Fruit fly (Drosophila melanogaster): ENCODE measurements around the gene Sap-r.
A peak's percentile ranks its signal among the peaks of the same experiment; 100 is the strongest.

Sap-r gene

DNA sequence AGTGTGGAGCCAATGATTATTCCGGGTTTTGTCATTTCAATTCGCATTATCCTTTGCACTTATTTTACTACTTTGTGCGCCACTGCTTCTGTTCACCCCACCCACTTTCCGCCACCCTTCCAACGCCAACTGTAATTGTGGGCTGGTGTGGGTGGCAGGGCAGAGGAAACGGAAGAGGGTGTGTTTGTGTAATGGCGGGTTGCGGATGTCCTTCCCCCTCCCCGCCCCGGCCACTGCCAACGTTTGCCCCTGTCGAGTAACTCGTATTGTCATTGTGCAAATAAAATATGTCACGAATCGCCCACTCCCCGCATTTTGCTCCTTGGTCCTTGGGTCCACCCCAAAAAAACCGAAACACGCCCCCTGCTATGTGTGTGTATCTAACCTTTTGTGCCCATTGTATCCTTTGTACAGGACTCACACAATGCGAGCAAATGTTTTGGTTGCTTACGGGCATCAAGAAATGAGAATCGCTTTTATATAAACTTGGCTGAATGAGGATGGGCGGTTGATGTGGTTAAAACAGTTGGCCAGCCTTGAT, 45.1 kb upstream of the Sap-r start (continued):
- no peak for TF ChIP-seq CG14014 (GFP tag; IDR thresholded peaks at IDR 0.05)
- no peak for TF ChIP-seq CG10321 (GFP tag; IDR thresholded peaks at IDR 0.05)
- no peak for TF ChIP-seq CG2202 (tag; optimal IDR thresholded peaks at IDR 0.05)
- no peak for TF ChIP-seq CG12391 (tag; optimal IDR thresholded peaks at IDR 0.05)
- no peak for TF ChIP-seq CG13296 (GFP tag; optimal IDR thresholded peaks at IDR 0.05)
- peak; percentile 40 for TF ChIP-seq sqz (GFP tag; optimal IDR thresholded peaks at IDR 0.05)
- TF ChIP-seq Bteb2 (GFP tag; optimal IDR thresholded peaks at IDR 0.05): no peak
- TF ChIP-seq tx (GFP tag; optimal IDR thresholded peaks at IDR 0.05): no peak
- no peak for TF ChIP-seq CG2199 (GFP tag; IDR thresholded peaks at IDR 0.05)
- no peak for TF ChIP-seq CG30431 (GFP tag; optimal IDR thresholded peaks at IDR 0.05)
- TF ChIP-seq CoRest (tag; optimal IDR thresholded peaks at IDR 0.05): no peak
- TF ChIP-seq D19B (GFP tag; optimal IDR thresholded peaks at IDR 0.05): no peak
- no peak for TF ChIP-seq CG12236 (GFP tag; optimal IDR thresholded peaks at IDR 0.05)
- TF ChIP-seq otp (GFP tag; IDR thresholded peaks at IDR 0.05): peak; percentile 57; the same call in 1 of the 3 replicates
- TF ChIP-seq dan (GFP tag; IDR thresholded peaks at IDR 0.05): no peak
- no peak for TF ChIP-seq CG2712 (tag; optimal IDR thresholded peaks at IDR 0.05)
- no peak for TF ChIP-seq CG6854 (GFP tag; optimal IDR thresholded peaks at IDR 0.05)
- no peak for TF ChIP-seq CG17568 (GFP tag; optimal IDR thresholded peaks at IDR 0.05)
- TF ChIP-seq CG6765 (GFP tag; optimal IDR thresholded peaks at IDR 0.05): peak; percentile 3
- peak; percentile 13 for TF ChIP-seq scrt (GFP tag; optimal IDR thresholded peaks at IDR 0.05)
- peak; percentile 58 for TF ChIP-seq lab (GFP tag; optimal IDR thresholded peaks at IDR 0.05)
- no peak for TF ChIP-seq NfI (GFP tag; optimal IDR thresholded peaks at IDR 0.05)
- TF ChIP-seq bab2 (GFP tag; optimal IDR thresholded peaks at IDR 0.05): no peak
- TF ChIP-seq dpn (GFP tag; optimal IDR thresholded peaks at IDR 0.05): no peak
- no peak for TF ChIP-seq Rfx (GFP tag; IDR thresholded peaks at IDR 0.05)
- no peak for TF ChIP-seq croc (GFP tag; conservative IDR thresholded peaks at IDR 0.05)
- TF ChIP-seq CG8478 (optimal IDR thresholded peaks at IDR 0.05): peak; percentile 19
- no peak for TF ChIP-seq slp2 (GFP tag; optimal IDR thresholded peaks at IDR 0.05)
- no peak for TF ChIP-seq CG2875 (GFP tag; optimal IDR thresholded peaks at IDR 0.05)
- TF ChIP-seq CG12071 (GFP tag; optimal IDR thresholded peaks at IDR 0.05): peak; percentile 70
- no peak for TF ChIP-seq HLH4C (GFP tag; IDR thresholded peaks at IDR 0.05; ENCODE audit: partially characterized antibody)
- TF ChIP-seq pb (GFP tag; optimal IDR thresholded peaks at IDR 0.05): no peak
- no peak for TF ChIP-seq CG9932 (GFP tag; IDR thresholded peaks at IDR 0.05)
- no peak for TF ChIP-seq CG16813 (GFP tag; IDR thresholded peaks at IDR 0.05; ENCODE audit: partially characterized antibody)
- TF ChIP-seq zen2 (GFP tag; IDR thresholded peaks at IDR 0.05; ENCODE audit: partially characterized antibody): no peak
- no peak for TF ChIP-seq cato (GFP tag; optimal IDR thresholded peaks at IDR 0.05; ENCODE audit: borderline replicate concordance)
- TF ChIP-seq CG17361 (GFP tag; IDR thresholded peaks at IDR 0.05): no peak
- peak; percentile 74 for TF ChIP-seq Ets97D (GFP tag; optimal IDR thresholded peaks at IDR 0.05)
- no peak for TF ChIP-seq CG8924 (tag; optimal IDR thresholded peaks at IDR 0.05)
- TF ChIP-seq Fer3 (tag; optimal IDR thresholded peaks at IDR 0.05): no peak
- TF ChIP-seq rib (GFP tag; IDR thresholded peaks at IDR 0.05): no peak
- peak; percentile 4 for TF ChIP-seq Jarid2 (GFP tag; optimal IDR thresholded peaks at IDR 0.05)
- TF ChIP-seq Dip2 (GFP tag; IDR thresholded peaks at IDR 0.05): no peak
- TF ChIP-seq mam (GFP tag; optimal IDR thresholded peaks at IDR 0.05): no peak
- TF ChIP-seq CG15269 (tag; optimal IDR thresholded peaks at IDR 0.05): no peak
- TF ChIP-seq CG6683 (GFP tag; optimal IDR thresholded peaks at IDR 0.05): no peak
- no peak for TF ChIP-seq CG13775 (GFP tag; optimal IDR thresholded peaks at IDR 0.05)
- no peak for TF ChIP-seq stc (GFP tag; IDR thresholded peaks at IDR 0.05)
- no peak for TF ChIP-seq CG12769 (tag; optimal IDR thresholded peaks at IDR 0.05)
- no peak for TF ChIP-seq peb (GFP tag; IDR thresholded peaks at IDR 0.05)
- TF ChIP-seq CG9437 (GFP tag; optimal IDR thresholded peaks at IDR 0.05): no peak
